Worm (Caenorhabditis elegans) whole organism, early embryonic: Measurements from ENCODE around the gene ptp-2.

Experiments used
- flt-1 ChIP-seq: fragments of 200-800 bp; sonication (Bioruptor generic); IDR thresholded peaks from 2 replicates; pipeline ENCODE4 v1.3.6; 2022; ENCODE audit warnings: missing genetic modification characterization, missing compliant biosample characterization
- tra-4 ChIP-seq: sonication (generic microtip); optimal IDR thresholded peaks from 2 replicates; lab custom pipeline; 2017; ENCODE audit warnings: missing genetic modification characterization, missing compliant biosample characterization

DNA sequence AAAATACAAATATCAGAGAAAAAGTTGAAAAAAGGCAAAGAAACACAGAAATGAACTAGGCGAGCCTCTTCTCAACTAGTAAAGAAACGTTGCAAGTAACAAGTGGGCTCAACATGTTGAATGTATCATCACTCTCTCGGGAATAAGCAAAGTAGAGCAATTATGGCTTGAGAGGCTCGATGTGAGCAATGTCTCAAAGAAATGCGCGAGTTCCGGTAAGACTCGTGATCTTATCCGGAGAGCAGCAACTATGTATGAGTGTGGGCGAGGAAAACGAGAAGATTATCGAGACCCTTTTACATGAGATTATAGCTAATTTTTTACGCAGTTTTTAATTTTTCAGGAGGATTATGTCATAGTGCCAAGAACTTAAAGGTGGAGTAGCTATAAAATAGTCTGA is 33.8 kb downstream of the ptp-2 start:
- TF ChIP-seq tra-4 (tag; lab: Kevin White, UChicago) (no peak), flt-1 (GFP tag; lab: Robert Waterston, UW) (no peak)
